Worm (Caenorhabditis elegans): Measurements from ENCODE around the gene smz-1.

smz-1 gene

ce11 chrIV:12416629-12417404, 38.0 kb upstream of the smz-1 start (continued):
- TF ChIP-seq F22D6.2 (tag; optimal IDR thresholded peaks at IDR 0.05): no peak
- TF ChIP-seq mcd-1 (GFP tag; IDR thresholded peaks at IDR 0.05): peak; percentile 40; the same call in 1 of the 2 replicates
- TF ChIP-seq ztf-28 (GFP tag; IDR thresholded peaks at IDR 0.05): no peak
- TF ChIP-seq mxl-1 (tag; optimal IDR thresholded peaks at IDR 0.05): peak; percentile 40
- TF ChIP-seq unc-62 (GFP tag; optimal IDR thresholded peaks at IDR 0.05): no peak
- TF ChIP-seq T26A5.8 (tag; optimal IDR thresholded peaks at IDR 0.05): peak; percentile 3
- TF ChIP-seq lir-1 (GFP tag; conservative IDR thresholded peaks at IDR 0.05): no peak
- TF ChIP-seq lin-40 (tag; optimal IDR thresholded peaks at IDR 0.05): no peak
- TF ChIP-seq dpff-1 (tag; optimal IDR thresholded peaks at IDR 0.05): no peak
- peak; percentile 12 for TF ChIP-seq ztf-26 (tag; optimal IDR thresholded peaks at IDR 0.05)
- TF ChIP-seq nhr-27 (tag; optimal IDR thresholded peaks at IDR 0.05): no peak
- TF ChIP-seq D2030.7 (GFP tag; IDR thresholded peaks at IDR 0.05): peak; percentile 28; the same call in 1 of the 2 replicates
- no peak for TF ChIP-seq ccch-3 (GFP tag; optimal IDR thresholded peaks at IDR 0.05)
- no peak for TF ChIP-seq gei-17 (GFP tag; optimal IDR thresholded peaks at IDR 0.05)
- no peak for TF ChIP-seq somi-1 (GFP tag; optimal IDR thresholded peaks at IDR 0.05)
- no peak for TF ChIP-seq Y53G8AR.9 (GFP tag; conservative IDR thresholded peaks at IDR 0.05)
- TF ChIP-seq tbp1 (GFP tag; optimal IDR thresholded peaks at IDR 0.05): peak; percentile 92
- TF ChIP-seq tbx-9 (tag; optimal IDR thresholded peaks at IDR 0.05; ENCODE audit: borderline replicate concordance): no peak
- TF ChIP-seq ceh-100 (GFP tag; IDR thresholded peaks at IDR 0.05): no peak
- peak; percentile 3 for TF ChIP-seq unc-130 (GFP tag; optimal IDR thresholded peaks at IDR 0.05)
- no peak for TF ChIP-seq snpc-1.3 (tag; optimal IDR thresholded peaks at IDR 0.05; ENCODE audit: insufficient read depth)
- no peak for TF ChIP-seq akir-1 (GFP tag; optimal IDR thresholded peaks at IDR 0.05)
- TF ChIP-seq lin-26 (GFP tag; IDR thresholded peaks at IDR 0.05): peak; percentile 77
- no peak for TF ChIP-seq ets-4 (GFP tag; optimal IDR thresholded peaks at IDR 0.05)
- TF ChIP-seq K12H6.12 (tag; optimal IDR thresholded peaks at IDR 0.05): no peak
- TF ChIP-seq sea-2 (GFP tag; IDR thresholded peaks at IDR 0.05): no peak
- TF ChIP-seq let-526 (GFP tag; IDR thresholded peaks at IDR 0.05): 0 out of 2 replicates have a peak, but pooled peaks have one; percentile 24
- TF ChIP-seq Y95B8A.8 (GFP tag; IDR thresholded peaks at IDR 0.05): 0 out of 2 replicates have a peak, but pooled peaks have one; percentile 20
- TF ChIP-seq lin-54 (GFP tag; optimal IDR thresholded peaks at IDR 0.05): peak; percentile 13
- TF ChIP-seq ZK185.1 (tag; optimal IDR thresholded peaks at IDR 0.05; ENCODE audit: poor library complexity, severe bottlenecking): peak; percentile 43
- TF ChIP-seq athp-1 (tag; optimal IDR thresholded peaks at IDR 0.05): peak; percentile 57
- TF ChIP-seq ztf-3 (GFP tag; optimal IDR thresholded peaks at IDR 0.05): no peak
- peak; percentile 11 for TF ChIP-seq atf-7 (tag; optimal IDR thresholded peaks at IDR 0.05)
- no peak for TF ChIP-seq rec-8 (tag; optimal IDR thresholded peaks at IDR 0.05)
- peak; percentile 66 for TF ChIP-seq snpc-4 (GFP tag; optimal IDR thresholded peaks at IDR 0.05)
- TF ChIP-seq snpc-4 (tag; optimal IDR thresholded peaks at IDR 0.05): peak; percentile 62 to 91 (median 88)
- TF ChIP-seq hmg-1.2 (GFP tag; IDR thresholded peaks at IDR 0.05): peak; percentile 53
- TF ChIP-seq nhr-90 (tag; optimal IDR thresholded peaks at IDR 0.05): peak; percentile 17
- TF ChIP-seq die-1 (tag; optimal IDR thresholded peaks at IDR 0.05): peak; percentile 60
- peak; percentile 40 for TF ChIP-seq F49E8.2 (tag; optimal IDR thresholded peaks at IDR 0.05; ENCODE audit: insufficient read depth)
- TF ChIP-seq egrh-3 (GFP tag; IDR thresholded peaks at IDR 0.05): no peak
- no peak for TF ChIP-seq ztf-22 (GFP tag; optimal IDR thresholded peaks at IDR 0.05)
- peak; percentile 38 for TF ChIP-seq lsy-27 (tag; optimal IDR thresholded peaks at IDR 0.05; ENCODE audit: borderline replicate concordance, insufficient read depth)
- peak; percentile 12 for TF ChIP-seq chd-7 (tag; optimal IDR thresholded peaks at IDR 0.05)
- peak; percentile 19 for TF ChIP-seq attf-5 (GFP tag; optimal IDR thresholded peaks at IDR 0.05)
- peak; percentile 18 for TF ChIP-seq tlf-1 (GFP tag; optimal IDR thresholded peaks at IDR 0.05)
- TF ChIP-seq T07F8.4 (tag; optimal IDR thresholded peaks at IDR 0.05): no peak

Data from whole organism, young adult.